Fruit fly (Drosophila melanogaster) whole organism, embryonic: ENCODE data around the gene CG10147.

Experiments used
- Atf6 ChIP-seq: fragments of 200-800 bp; sonication (Bioruptor generic); IDR thresholded peaks from 2 replicates; pipeline ENCODE4 v1.3.6; 2022; ENCODE audit warnings: missing biosample characterization, missing genetic modification characterization
- BtbVII ChIP-seq: fragments of 200-800 bp; sonication (Bioruptor generic); optimal IDR thresholded peaks from 3 replicates; lab custom pipeline; 2017; ENCODE audit warnings: missing biosample characterization, mild to moderate bottlenecking, missing genetic modification characterization
- Bteb2 ChIP-seq: fragments of 200-800 bp; sonication (Bioruptor generic); optimal IDR thresholded peaks from 2 replicates; lab custom pipeline; 2016; ENCODE audit warnings: missing biosample characterization, missing genetic modification characterization
- C15 ChIP-seq: fragments of 200-800 bp; sonication (Bioruptor generic); IDR thresholded peaks from 3 replicates; pipeline ENCODE4 v1.3.6; 2022; ENCODE audit warnings: missing biosample characterization, missing genetic modification characterization
- CG10543 ChIP-seq: fragments of 200-800 bp; sonication (Bioruptor generic); optimal IDR thresholded peaks from 3 replicates; lab custom pipeline; 2017; ENCODE audit warnings: missing biosample characterization, mild to moderate bottlenecking, missing genetic modification characterization, moderate library complexity
- CG10565 ChIP-seq: fragments of 200-800 bp; sonication (Bioruptor generic); optimal IDR thresholded peaks from 3 replicates; lab custom pipeline; 2016; ENCODE audit warnings: missing biosample characterization, mild to moderate bottlenecking, missing genetic modification characterization
- CG11723 ChIP-seq: fragments of 200-800 bp; sonication (Bioruptor generic); optimal IDR thresholded peaks from 2 replicates; lab custom pipeline; 2017; ENCODE audit warnings: missing biosample characterization, mild to moderate bottlenecking, missing genetic modification characterization
- CG12942 ChIP-seq: fragments of 200-800 bp; sonication (Bioruptor generic); optimal IDR thresholded peaks from 3 replicates; lab custom pipeline; 2016; ENCODE audit warnings: missing biosample characterization, missing genetic modification characterization
- CG1603 ChIP-seq: fragments of 200-800 bp; sonication (Bioruptor generic); optimal IDR thresholded peaks from 2 replicates; lab custom pipeline; 2019; ENCODE audit warnings: missing biosample characterization, mild to moderate bottlenecking, missing genetic modification characterization, moderate library complexity
- CG16863 ChIP-seq: fragments of 200-800 bp; sonication (Bioruptor generic); optimal IDR thresholded peaks from 3 replicates; lab custom pipeline; 2016; ENCODE audit warnings: missing biosample characterization, missing genetic modification characterization
- CG17359 ChIP-seq: fragments of 200-800 bp; sonication (Bioruptor generic); optimal IDR thresholded peaks from 3 replicates; lab custom pipeline; 2018; ENCODE audit warnings: missing biosample characterization, mild to moderate bottlenecking, missing genetic modification characterization, moderate library complexity
- CG17568 ChIP-seq: fragments of 200-800 bp; sonication (Bioruptor generic); optimal IDR thresholded peaks from 2 replicates; lab custom pipeline; 2018; ENCODE audit warnings: missing biosample characterization, mild to moderate bottlenecking, missing genetic modification characterization, moderate library complexity
- CG2889 ChIP-seq: fragments of 200-800 bp; sonication (Bioruptor generic); IDR thresholded peaks from 3 replicates; pipeline ENCODE4 v1.3.6; 2022; ENCODE audit warnings: missing biosample characterization, missing genetic modification characterization
- CG31441 ChIP-seq: fragments of 200-800 bp; sonication (Bioruptor generic); IDR thresholded peaks from 2 replicates; pipeline ENCODE4 v1.3.6; 2022; ENCODE audit warnings: missing biosample characterization, missing genetic modification characterization
- CG3163 ChIP-seq: fragments of 200-800 bp; sonication (Bioruptor generic); optimal IDR thresholded peaks from 3 replicates; lab custom pipeline; 2016; ENCODE audit warnings: missing biosample characterization, missing genetic modification characterization
- CG4730 ChIP-seq: fragments of 200-800 bp; sonication (Bioruptor generic); IDR thresholded peaks from 2 replicates; pipeline ENCODE4 v1.3.6; 2022; ENCODE audit warnings: missing biosample characterization, missing genetic modification characterization
- CG6683 ChIP-seq: fragments of 200-800 bp; sonication (Bioruptor generic); optimal IDR thresholded peaks from 2 replicates; lab custom pipeline; 2017; ENCODE audit warnings: missing biosample characterization, mild to moderate bottlenecking, missing genetic modification characterization, missing genetic modification reagents
- CG6765 ChIP-seq: fragments of 200-800 bp; sonication (Bioruptor generic); optimal IDR thresholded peaks from 3 replicates; lab custom pipeline; 2017; ENCODE audit warnings: missing biosample characterization, mild to moderate bottlenecking, missing genetic modification characterization
- CG7271 ChIP-seq: fragments of 200-800 bp; sonication (Bioruptor generic); optimal IDR thresholded peaks from 2 replicates; lab custom pipeline; 2018; ENCODE audit warnings: missing biosample characterization, mild to moderate bottlenecking, missing genetic modification characterization, moderate library complexity
- CG9932 ChIP-seq: fragments of 200-800 bp; sonication (Bioruptor generic); IDR thresholded peaks from 2 replicates; pipeline ENCODE4 v1.3.6; 2022; ENCODE audit warnings: missing biosample characterization, missing genetic modification characterization
- CoRest ChIP-seq: fragments of 200-800 bp; sonication (Bioruptor generic); optimal IDR thresholded peaks from 3 replicates; lab custom pipeline; 2018; ENCODE audit warnings: missing biosample characterization, mild to moderate bottlenecking, missing genetic modification characterization, moderate library complexity
- Elba2 ChIP-seq: fragments of 200-800 bp; sonication (Bioruptor generic); optimal IDR thresholded peaks from 3 replicates; lab custom pipeline; 2016; ENCODE audit warnings: missing biosample characterization, missing genetic modification characterization
- Gsc ChIP-seq: fragments of 200-800 bp; sonication (Bioruptor generic); IDR thresholded peaks from 2 replicates; pipeline ENCODE4 v1.3.6; 2022; ENCODE audit warnings: missing biosample characterization, missing genetic modification characterization
- Hr3 ChIP-seq: fragments of 200-800 bp; sonication (Bioruptor generic); optimal IDR thresholded peaks from 3 replicates; lab custom pipeline; 2016; ENCODE audit warnings: missing biosample characterization, missing genetic modification characterization
- NC2α ChIP-seq: fragments of 200-800 bp; sonication (Bioruptor generic); optimal IDR thresholded peaks from 2 replicates; lab custom pipeline; 2016; ENCODE audit warnings: missing biosample characterization, missing genetic modification characterization
- Sin3A ChIP-seq: fragments of >200 bp; optimal IDR thresholded peaks from 2 replicates; lab custom pipeline; 2018
- Xbp1 ChIP-seq: fragments of 200-800 bp; sonication (Bioruptor generic); optimal IDR thresholded peaks from 3 replicates; lab custom pipeline; 2016; ENCODE audit warnings: missing biosample characterization, mild to moderate bottlenecking, missing genetic modification characterization
- ac ChIP-seq: fragments of 200-800 bp; sonication (Bioruptor generic); optimal IDR thresholded peaks from 3 replicates; lab custom pipeline; 2017; ENCODE audit warnings: missing biosample characterization, mild to moderate bottlenecking, missing genetic modification characterization
- al ChIP-seq: fragments of 200-800 bp; sonication (Bioruptor generic); IDR thresholded peaks from 2 replicates; pipeline ENCODE4 v1.3.6; 2022; ENCODE audit warnings: missing biosample characterization, missing genetic modification characterization
- bowl ChIP-seq: fragments of 200-800 bp; sonication (Bioruptor generic); IDR thresholded peaks from 2 replicates; pipeline ENCODE4 v1.3.6; 2022; ENCODE audit warnings: missing biosample characterization, missing genetic modification characterization
- chinmo ChIP-seq: fragments of 200-800 bp; sonication (Bioruptor generic); IDR thresholded peaks from 4 replicates; pipeline ENCODE4 v1.3.6; 2022; ENCODE audit warnings: missing biosample characterization, missing genetic modification characterization; ENCODE audit not compliant: partially characterized antibody
- dan ChIP-seq: fragments of 200-800 bp; sonication (Bioruptor generic); IDR thresholded peaks from 2 replicates; pipeline ENCODE4 v1.3.6; 2022; ENCODE audit warnings: missing biosample characterization, missing genetic modification characterization
- dysf ChIP-seq: fragments of 200-800 bp; sonication (Bioruptor generic); IDR thresholded peaks from 3 replicates; pipeline ENCODE4 v1.3.6; 2022; ENCODE audit warnings: missing biosample characterization, missing genetic modification characterization
- ems ChIP-seq: fragments of 200-800 bp; sonication (Bioruptor generic); optimal IDR thresholded peaks from 3 replicates; lab custom pipeline; 2016; ENCODE audit warnings: missing biosample characterization, missing genetic modification characterization
- esg ChIP-seq: fragments of 200-800 bp; sonication (Bioruptor generic); conservative IDR thresholded peaks from 2 replicates; pipeline ENCODE4 v1.3.6; 2022; ENCODE audit warnings: missing biosample characterization, missing genetic modification characterization
- ftz-f1 ChIP-seq: fragments of 200-800 bp; sonication (Bioruptor generic); optimal IDR thresholded peaks from 2 replicates; lab custom pipeline; 2016; ENCODE audit warnings: missing biosample characterization, missing genetic modification characterization
- gem ChIP-seq: fragments of 200-800 bp; sonication (Bioruptor generic); optimal IDR thresholded peaks from 2 replicates; lab custom pipeline; 2019; ENCODE audit warnings: missing biosample characterization, mild to moderate bottlenecking, missing genetic modification characterization, moderate library complexity
- gt ChIP-seq: fragments of 200-800 bp; sonication (Bioruptor generic); IDR thresholded peaks from 2 replicates; pipeline ENCODE4 v1.3.6; 2022; ENCODE audit warnings: missing biosample characterization, missing genetic modification characterization
- hkb ChIP-seq, 2 experiments: fragments of 200-800 bp in 1 of 2; fragments of >200 bp in 1 of 2; sonication (Bioruptor generic) in 1 of 2; IDR thresholded peaks in 1 of 2; optimal IDR thresholded peaks in 1 of 2; 2 replicates each; pipeline versions ENCODE4 v1.3.6 to Lab custom; 2017 to 2022; ENCODE audit warnings: missing biosample characterization in 1 of 2, missing genetic modification characterization in 1 of 2
- lov ChIP-seq, 2 experiments: fragments of 200-800 bp in 1 of 2; fragments of >200 bp in 1 of 2; sonication (Bioruptor generic) in 1 of 2; IDR thresholded peaks in 1 of 2; optimal IDR thresholded peaks in 1 of 2; 2 replicates in 1 of 2; 3 replicates in 1 of 2; pipeline versions ENCODE4 v1.3.6 to Lab custom; 2017 to 2022; ENCODE audit warnings: missing biosample characterization in 1 of 2, missing genetic modification characterization in 1 of 2
- maf-S ChIP-seq: fragments of 200-800 bp; sonication (Bioruptor generic); optimal IDR thresholded peaks from 2 replicates; lab custom pipeline; 2016; ENCODE audit warnings: missing biosample characterization, missing genetic modification characterization
- odd ChIP-seq: fragments of 200-800 bp; sonication (Bioruptor generic); optimal IDR thresholded peaks from 2 replicates; lab custom pipeline; 2017; ENCODE audit warnings: missing biosample characterization, mild to moderate bottlenecking, missing genetic modification characterization
- pho ChIP-seq: fragments of 200-800 bp; sonication (Bioruptor generic); optimal IDR thresholded peaks from 2 replicates; lab custom pipeline; 2016; ENCODE audit warnings: missing biosample characterization, missing genetic modification characterization
- pnt ChIP-seq: fragments of 200-800 bp; sonication (Bioruptor generic); optimal IDR thresholded peaks from 3 replicates; lab custom pipeline; 2016; ENCODE audit warnings: missing biosample characterization, missing genetic modification characterization
- row ChIP-seq: fragments of 200-800 bp; sonication (Bioruptor generic); IDR thresholded peaks from 3 replicates; pipeline ENCODE4 v1.3.6; 2022; ENCODE audit warnings: missing biosample characterization, missing genetic modification characterization
- sima ChIP-seq: fragments of 200-800 bp; sonication (Bioruptor generic); optimal IDR thresholded peaks from 2 replicates; lab custom pipeline; 2016; ENCODE audit warnings: missing biosample characterization, missing genetic modification characterization
- slbo ChIP-seq: fragments of 200-800 bp; sonication (Bioruptor generic); IDR thresholded peaks from 2 replicates; pipeline ENCODE4 v1.3.6; 2022; ENCODE audit warnings: missing biosample characterization, missing genetic modification characterization
- wek ChIP-seq: fragments of 200-800 bp; sonication (Bioruptor generic); optimal IDR thresholded peaks from 3 replicates; lab custom pipeline; 2018; ENCODE audit warnings: missing biosample characterization, mild to moderate bottlenecking, missing genetic modification characterization, moderate library complexity
- wor ChIP-seq: fragments of 200-800 bp; sonication (Bioruptor generic); IDR thresholded peaks from 2 replicates; pipeline ENCODE4 v1.3.6; 2022; ENCODE audit warnings: missing biosample characterization, missing genetic modification characterization
- z ChIP-seq: fragments of 200-800 bp; sonication (Bioruptor generic); IDR thresholded peaks from 3 replicates; pipeline ENCODE4 v1.3.6; 2022; ENCODE audit warnings: missing biosample characterization, missing genetic modification characterization

CG10147 gene

dm6 chr3L:6496053-6496921 lies 8.1 kb upstream of the CG10147 start (continued):
- TF ChIP-seq al: no peak
- no peak for TF ChIP-seq slbo (GFP tag; lab: Robert Waterston, UW)
- TF ChIP-seq C15 (GFP tag; lab: Robert Waterston, UW): no peak
- TF ChIP-seq dan: no peak
- no peak for TF ChIP-seq ems (GFP tag; lab: Kevin White, UChicago)
- no peak for TF ChIP-seq NC2α (GFP tag; lab: Kevin White, UChicago)
- no peak for TF ChIP-seq gt (GFP tag; lab: Robert Waterston, UW)
- no peak for TF ChIP-seq dysf (GFP tag; lab: Robert Waterston, UW)
- no peak for TF ChIP-seq Hr3 (GFP tag; lab: Kevin White, UChicago)
- TF ChIP-seq wek: no peak
- TF ChIP-seq sima: no peak
- TF ChIP-seq CG17568 (GFP tag; lab: Kevin White, UChicago): no peak
- no peak for TF ChIP-seq Bteb2
- no peak for TF ChIP-seq CG10565
- no peak for TF ChIP-seq CG11723 (GFP tag; lab: Kevin White, UChicago)
- TF ChIP-seq gem (tag; lab: Kevin White, UChicago): no peak
- no peak for TF ChIP-seq CoRest (tag; lab: Kevin White, UChicago)
- TF ChIP-seq CG6683: no peak
- no peak for TF ChIP-seq esg (GFP tag; lab: Robert Waterston, UW)
- TF ChIP-seq CG10543 (GFP tag; lab: Kevin White, UChicago): peak; percentile 1
- no peak for TF ChIP-seq wor
- TF ChIP-seq pho (GFP tag; lab: Kevin White, UChicago): no peak
- no peak for TF ChIP-seq chinmo (GFP tag; lab: Robert Waterston, UW)
- TF ChIP-seq CG16863 (GFP tag; lab: Kevin White, UChicago): no peak
- no peak for TF ChIP-seq Atf6 (GFP tag; lab: Robert Waterston, UW)
- no peak for TF ChIP-seq CG1603
- TF ChIP-seq pnt: no peak
- no peak for TF ChIP-seq hkb (optimal IDR thresholded peaks at IDR 0.05; lab: Kevin White, UChicago)
- no peak for TF ChIP-seq hkb (GFP tag; IDR thresholded peaks at IDR 0.05; lab: Robert Waterston, UW)
- TF ChIP-seq ftz-f1 (GFP tag; lab: Kevin White, UChicago): no peak
- no peak for TF ChIP-seq CG9932 (GFP tag; lab: Robert Waterston, UW)
- no peak for TF ChIP-seq Gsc (GFP tag; lab: Robert Waterston, UW)
- peak; percentile 52; the same call in 2 of the 3 replicates for TF ChIP-seq z (GFP tag; lab: Robert Waterston, UW)
- no peak for TF ChIP-seq bowl (GFP tag; lab: Robert Waterston, UW)
- no peak for TF ChIP-seq CG3163 (GFP tag; lab: Kevin White, UChicago)
- no peak for TF ChIP-seq CG2889 (GFP tag; lab: Robert Waterston, UW)
- no peak for TF ChIP-seq CG12942 (GFP tag; lab: Kevin White, UChicago)
- no peak for TF ChIP-seq Elba2
- no peak for TF ChIP-seq lov (optimal IDR thresholded peaks at IDR 0.05; lab: Kevin White, UChicago)
- 0 out of 3 replicates have a peak, but pooled peaks have one; percentile 25 for TF ChIP-seq lov (GFP tag; IDR thresholded peaks at IDR 0.05; lab: Robert Waterston, UW)
- TF ChIP-seq CG31441 (GFP tag; lab: Robert Waterston, UW): no peak
- TF ChIP-seq CG17359: no peak
- no peak for TF ChIP-seq Xbp1 (GFP tag; lab: Kevin White, UChicago)
- TF ChIP-seq odd (GFP tag; lab: Kevin White, UChicago): no peak
- TF ChIP-seq CG7271 (tag; lab: Kevin White, UChicago): no peak
- TF ChIP-seq CG6765: no peak
- TF ChIP-seq row (GFP tag; lab: Robert Waterston, UW): no peak
- TF ChIP-seq Sin3A: no peak
- TF ChIP-seq maf-S: no peak
- TF ChIP-seq CG4730 (GFP tag; lab: Robert Waterston, UW): peak; percentile 14; the same call in 1 of the 2 replicates
- no peak for TF ChIP-seq BtbVII (GFP tag; lab: Kevin White, UChicago)
- no peak for TF ChIP-seq ac (GFP tag; lab: Kevin White, UChicago)
